Worm (Caenorhabditis elegans): ENCODE data around the gene F22B5.10.

F22B5.10 gene

DNA sequence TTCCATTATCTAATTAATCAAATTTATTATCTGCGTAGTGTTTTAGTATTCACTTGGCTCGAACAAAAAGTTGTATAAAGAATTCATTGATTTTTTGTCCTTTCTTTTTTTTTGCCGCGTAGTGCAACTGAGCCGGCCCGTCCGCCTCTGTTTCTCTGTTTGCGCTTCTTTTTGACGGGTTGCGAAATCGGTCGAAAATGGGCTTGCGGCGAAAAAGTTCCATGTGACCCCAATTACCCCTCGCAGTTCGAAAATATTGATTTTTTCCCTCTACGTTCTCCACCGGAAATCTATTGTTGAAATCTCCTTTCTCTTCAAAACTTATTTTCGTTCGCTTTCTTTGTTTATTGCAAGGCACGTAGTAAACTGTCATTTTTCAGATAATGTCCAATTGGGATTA lies 9.5 kb upstream of the F22B5.10 start, which contains the start of gene zyg-9:
Gene zyg-9, plus strand, starts transcription at position 381 of the 400 bp plus-strand sequence.
- TF ChIP-seq ceh-13 (GFP tag; optimal IDR thresholded peaks at IDR 0.05) = no peak
- TF ChIP-seq hmbx-1 (tag; optimal IDR thresholded peaks at IDR 0.05) = no peak
- TF ChIP-seq tra-4 (tag; optimal IDR thresholded peaks at IDR 0.05) = no peak
- TF ChIP-seq tbx-37 (GFP tag; conservative IDR thresholded peaks at IDR 0.05) = no peak
- TF ChIP-seq ets-7 (tag; optimal IDR thresholded peaks at IDR 0.05) = no peak
- no peak for TF ChIP-seq flt-1 (GFP tag; IDR thresholded peaks at IDR 0.05)

ce11 chrII:8464448-8464898 lies 2.5 kb upstream of the F22B5.10 start, which contains the start of gene fars-3:
Gene fars-3, plus strand, starts transcription at chrII:8464848.
- TF ChIP-seq ets-7 (tag; optimal IDR thresholded peaks at IDR 0.05) (no peak), tbx-37 (GFP tag; conservative IDR thresholded peaks at IDR 0.05) (no peak), ceh-36 (tag; optimal IDR thresholded peaks at IDR 0.05) (peak; percentile 45), F13C5.2 (tag; optimal IDR thresholded peaks at IDR 0.05) (no peak), ceh-13 (GFP tag; optimal IDR thresholded peaks at IDR 0.05) (no peak), hnd-1 (tag; optimal IDR thresholded peaks at IDR 0.05) (no peak)

DNA sequence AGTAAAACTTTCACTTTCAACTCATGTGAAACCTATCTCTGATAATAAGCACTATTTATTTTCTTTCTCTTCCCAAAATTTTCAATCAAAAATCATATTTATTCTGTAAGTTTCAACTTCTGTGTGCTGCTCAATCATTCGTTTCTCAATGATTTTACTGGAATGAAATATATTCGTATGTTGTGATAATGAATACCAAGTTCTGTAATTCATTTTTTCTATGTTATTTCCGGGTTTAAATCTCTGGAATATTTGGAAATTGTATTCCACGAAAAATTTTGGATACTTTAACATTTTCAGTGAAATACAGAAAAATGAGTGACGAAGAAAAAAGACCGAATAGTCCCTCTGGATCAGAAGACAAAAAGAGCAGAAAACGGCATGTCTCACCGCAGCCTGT lies 835 bp downstream of the F22B5.10 start, which contains the start of gene M05D6.2:
Gene M05D6.2, plus strand, starts transcription at position 301 of the 400 bp plus-strand sequence.
- TF ChIP-seq hmbx-1 (tag; optimal IDR thresholded peaks at IDR 0.05) (no peak), flt-1 (GFP tag; IDR thresholded peaks at IDR 0.05) (no peak), tbx-11 (GFP tag; IDR thresholded peaks at IDR 0.05) (no peak), ama-1 (optimal IDR thresholded peaks at IDR 0.05) (no peak), ceh-36 (tag; optimal IDR thresholded peaks at IDR 0.05) (no peak), F13C5.2 (tag; optimal IDR thresholded peaks at IDR 0.05) (no peak), scrt-1 (GFP tag; IDR thresholded peaks at IDR 0.05) (no peak), ets-7 (tag; optimal IDR thresholded peaks at IDR 0.05) (no peak), tra-4 (tag; optimal IDR thresholded peaks at IDR 0.05) (no peak), B0310.2 (tag; optimal IDR thresholded peaks at IDR 0.05) (no peak), ceh-13 (GFP tag; optimal IDR thresholded peaks at IDR 0.05) (no peak), tbx-37 (GFP tag; conservative IDR thresholded peaks at IDR 0.05) (no peak), aly-1 (tag; optimal IDR thresholded peaks at IDR 0.05) (no peak), hmg-4 (GFP tag; optimal IDR thresholded peaks at IDR 0.05) (no peak), sea-1 (GFP tag; conservative IDR thresholded peaks at IDR 0.05) (no peak), pes-1 (GFP tag; IDR thresholded peaks at IDR 0.05) (no peak)

DNA sequence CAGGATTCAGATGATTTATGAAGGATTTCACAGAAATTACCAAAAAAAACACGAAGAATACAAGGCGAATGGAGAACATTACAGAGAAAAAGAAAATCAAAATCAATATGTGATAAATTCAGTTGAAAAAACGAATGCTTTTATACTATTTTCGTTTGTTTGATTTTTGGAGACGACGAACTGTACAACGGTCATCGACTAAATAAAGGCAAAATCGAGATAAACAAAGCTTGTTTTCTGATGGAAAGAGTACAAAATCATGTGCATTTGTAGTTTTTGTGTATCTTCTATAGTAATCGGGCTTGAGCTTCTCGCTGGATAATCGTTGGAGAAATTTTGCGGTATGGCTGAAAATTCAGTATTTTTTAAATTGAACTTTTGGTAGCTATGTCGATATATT lies 4.2 kb downstream of the F22B5.10 start, which contains the start of gene M05D6.8:
Gene M05D6.8, minus strand, starts transcription at position 101 of the 400 bp plus-strand sequence.
- TF ChIP-seq tra-4 (tag; optimal IDR thresholded peaks at IDR 0.05) (no peak), ama-1 (optimal IDR thresholded peaks at IDR 0.05) (no peak), flt-1 (GFP tag; IDR thresholded peaks at IDR 0.05) (no peak), pes-1 (GFP tag; IDR thresholded peaks at IDR 0.05) (no peak), aly-1 (tag; optimal IDR thresholded peaks at IDR 0.05) (no peak), hmg-4 (GFP tag; optimal IDR thresholded peaks at IDR 0.05) (no peak), ceh-13 (GFP tag; optimal IDR thresholded peaks at IDR 0.05) (no peak), B0310.2 (tag; optimal IDR thresholded peaks at IDR 0.05) (no peak), ceh-36 (tag; optimal IDR thresholded peaks at IDR 0.05) (no peak), tbx-37 (GFP tag; conservative IDR thresholded peaks at IDR 0.05) (no peak), F13C5.2 (tag; optimal IDR thresholded peaks at IDR 0.05) (no peak), ets-7 (tag; optimal IDR thresholded peaks at IDR 0.05) (no peak), tbx-11 (GFP tag; IDR thresholded peaks at IDR 0.05) (no peak), hnd-1 (tag; optimal IDR thresholded peaks at IDR 0.05) (no peak), sea-1 (GFP tag; conservative IDR thresholded peaks at IDR 0.05) (no peak), scrt-1 (GFP tag; IDR thresholded peaks at IDR 0.05) (no peak), hmbx-1 (tag; optimal IDR thresholded peaks at IDR 0.05) (no peak)

DNA sequence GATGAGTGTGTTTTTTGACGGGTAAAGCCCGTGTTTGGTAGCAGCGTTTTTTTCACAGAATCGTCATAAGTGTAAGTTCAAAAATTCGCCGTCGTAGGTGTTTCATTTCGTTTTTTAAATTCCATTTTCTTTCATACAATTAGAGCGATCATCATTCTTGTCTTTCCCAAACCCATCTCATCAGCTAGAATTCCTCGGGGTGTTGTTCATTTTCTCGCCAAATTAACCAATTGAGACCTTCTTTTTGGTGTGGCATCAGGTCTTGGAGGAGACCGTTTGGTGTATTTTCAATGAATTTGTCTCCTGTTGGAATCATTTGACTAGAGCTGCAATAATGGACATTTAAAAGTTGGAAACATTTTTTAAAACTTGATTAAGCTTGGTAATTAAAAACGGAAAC lies 5.9 kb downstream of the F22B5.10 start:
- TF ChIP-seq ceh-13 (GFP tag; optimal IDR thresholded peaks at IDR 0.05) (no peak), hmbx-1 (tag; optimal IDR thresholded peaks at IDR 0.05) (no peak), ets-7 (tag; optimal IDR thresholded peaks at IDR 0.05) (no peak), aly-1 (tag; optimal IDR thresholded peaks at IDR 0.05) (no peak), scrt-1 (GFP tag; IDR thresholded peaks at IDR 0.05) (no peak), ama-1 (optimal IDR thresholded peaks at IDR 0.05) (no peak), sea-1 (GFP tag; conservative IDR thresholded peaks at IDR 0.05) (no peak), tbx-37 (GFP tag; conservative IDR thresholded peaks at IDR 0.05) (no peak), hnd-1 (tag; optimal IDR thresholded peaks at IDR 0.05) (no peak), tbx-11 (GFP tag; IDR thresholded peaks at IDR 0.05) (no peak), flt-1 (GFP tag; IDR thresholded peaks at IDR 0.05) (no peak), B0310.2 (tag; optimal IDR thresholded peaks at IDR 0.05) (no peak), F13C5.2 (tag; optimal IDR thresholded peaks at IDR 0.05) (no peak), ceh-36 (tag; optimal IDR thresholded peaks at IDR 0.05) (no peak), pes-1 (GFP tag; IDR thresholded peaks at IDR 0.05) (no peak), hmg-4 (GFP tag; optimal IDR thresholded peaks at IDR 0.05) (no peak), tra-4 (tag; optimal IDR thresholded peaks at IDR 0.05) (no peak)

- TF ChIP-seq hmg-4 (GFP tag; optimal IDR thresholded peaks at IDR 0.05) = no peak
- no peak for TF ChIP-seq ceh-36 (tag; optimal IDR thresholded peaks at IDR 0.05)
- TF ChIP-seq aly-1 (tag; optimal IDR thresholded peaks at IDR 0.05) = no peak
- TF ChIP-seq tbx-11 (GFP tag; IDR thresholded peaks at IDR 0.05) = no peak
- no peak for TF ChIP-seq ama-1 (optimal IDR thresholded peaks at IDR 0.05)
- no peak for TF ChIP-seq tra-4 (tag; optimal IDR thresholded peaks at IDR 0.05)
- TF ChIP-seq scrt-1 (GFP tag; IDR thresholded peaks at IDR 0.05) = no peak
- TF ChIP-seq flt-1 (GFP tag; IDR thresholded peaks at IDR 0.05) = no peak
- no peak for TF ChIP-seq pes-1 (GFP tag; IDR thresholded peaks at IDR 0.05)
- TF ChIP-seq ceh-13 (GFP tag; optimal IDR thresholded peaks at IDR 0.05) = no peak
- TF ChIP-seq F13C5.2 (tag; optimal IDR thresholded peaks at IDR 0.05) = no peak
- TF ChIP-seq sea-1 (GFP tag; conservative IDR thresholded peaks at IDR 0.05) = no peak
- TF ChIP-seq ets-7 (tag; optimal IDR thresholded peaks at IDR 0.05) = no peak
- no peak for TF ChIP-seq tbx-37 (GFP tag; conservative IDR thresholded peaks at IDR 0.05)
These were observed 8.4 kb downstream of the F22B5.10 start, which contains the start of the genes M05D6.1 and M05D6.3 for ce11 chrII:8475306-8475822. Gene M05D6.1, minus strand, starts transcription at chrII:8475406. Gene M05D6.3, plus strand, starts transcription at chrII:8475772.

ce11 chrII:8479337-8479736 lies 12.4 kb downstream of the F22B5.10 start:
- TF ChIP-seq tra-4 (tag; optimal IDR thresholded peaks at IDR 0.05) = no peak
- no peak for TF ChIP-seq tbx-11 (GFP tag; IDR thresholded peaks at IDR 0.05)
- TF ChIP-seq hmg-4 (GFP tag; optimal IDR thresholded peaks at IDR 0.05) = no peak
- no peak for TF ChIP-seq pes-1 (GFP tag; IDR thresholded peaks at IDR 0.05)
- no peak for TF ChIP-seq scrt-1 (GFP tag; IDR thresholded peaks at IDR 0.05)
- no peak for TF ChIP-seq B0310.2 (tag; optimal IDR thresholded peaks at IDR 0.05)
- TF ChIP-seq ama-1 (optimal IDR thresholded peaks at IDR 0.05) = no peak
- TF ChIP-seq ceh-13 (GFP tag; optimal IDR thresholded peaks at IDR 0.05) = no peak
- no peak for TF ChIP-seq flt-1 (GFP tag; IDR thresholded peaks at IDR 0.05)
- TF ChIP-seq ets-7 (tag; optimal IDR thresholded peaks at IDR 0.05) = no peak
- no peak for TF ChIP-seq F13C5.2 (tag; optimal IDR thresholded peaks at IDR 0.05)
- no peak for TF ChIP-seq sea-1 (GFP tag; conservative IDR thresholded peaks at IDR 0.05)

Data from whole organism, early embryonic.